Fruit fly (Drosophila melanogaster): ENCODE results near the gene Blos3.

DNA sequence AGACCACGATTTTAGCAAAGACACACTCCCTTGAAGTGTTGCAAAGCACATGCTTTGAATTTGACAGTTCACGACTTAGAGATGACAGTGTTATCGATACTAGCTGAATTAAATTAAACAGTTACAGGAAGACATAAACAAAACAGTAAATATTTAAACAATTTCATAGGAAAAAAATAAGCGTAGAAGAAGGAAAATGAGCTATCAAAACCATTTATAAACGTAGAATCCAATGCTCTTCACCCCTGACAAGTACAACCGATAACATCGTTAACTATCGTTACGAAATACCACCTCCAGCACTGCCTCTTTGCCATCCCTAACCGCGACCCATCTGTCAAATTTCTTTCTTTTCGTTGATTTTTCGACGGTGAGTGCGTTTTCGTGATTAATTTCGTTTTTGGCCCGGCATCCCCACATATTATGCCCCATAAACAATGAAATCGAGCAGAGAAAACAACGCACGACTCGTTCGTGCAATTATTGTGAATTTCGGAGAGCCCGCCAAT is 28.8 kb downstream of the Blos3 start, which contains the start of gene RpL26:
- peak; percentile 48 for TF ChIP-seq CG18011 (GFP tag; optimal IDR thresholded peaks at IDR 0.05)
- TF ChIP-seq Neu2 (GFP tag; optimal IDR thresholded peaks at IDR 0.05; ENCODE audit: borderline replicate concordance) = no peak
- peak; percentile 56 for TF ChIP-seq CG16863 (GFP tag; optimal IDR thresholded peaks at IDR 0.05)
- TF ChIP-seq B-H1 (GFP tag; IDR thresholded peaks at IDR 0.05) = peak; percentile 57; the same call in 1 of the 3 replicates
- TF ChIP-seq unpg (GFP tag; optimal IDR thresholded peaks at IDR 0.05) = peak; percentile 51
- peak; percentile 64 for TF ChIP-seq CG18476 (GFP tag; optimal IDR thresholded peaks at IDR 0.05)
- no peak for TF ChIP-seq br (optimal IDR thresholded peaks at IDR 0.05)
- no peak for TF ChIP-seq cad (GFP tag; optimal IDR thresholded peaks at IDR 0.05)
- TF ChIP-seq dimm (GFP tag; IDR thresholded peaks at IDR 0.05) = no peak
- TF ChIP-seq CG17186 (GFP tag; optimal IDR thresholded peaks at IDR 0.05) = peak; percentile 56
- TF ChIP-seq D19A (tag; optimal IDR thresholded peaks at IDR 0.05) = peak; percentile 9
- TF ChIP-seq org-1 (GFP tag; optimal IDR thresholded peaks at IDR 0.05) = peak; percentile 36
- peak; percentile 65 for TF ChIP-seq CG6765 (GFP tag; optimal IDR thresholded peaks at IDR 0.05)
